Worm (Caenorhabditis elegans) whole organism, early embryonic: ENCODE measurements around the gene Y37E11B.2.

Experiments
- ama-1 ChIP-seq: fragments of 150-350 bp; optimal IDR thresholded peaks from 2 replicates; lab custom pipeline; 2014
- ceh-36 ChIP-seq: sonication (generic microtip); optimal IDR thresholded peaks from 2 replicates; lab custom pipeline; 2016; ENCODE audit warnings: missing genetic modification characterization, inconsistent platforms, missing compliant biosample characterization
- ets-7 ChIP-seq: sonication (generic microtip); optimal IDR thresholded peaks from 2 replicates; lab custom pipeline; 2016; ENCODE audit warnings: missing genotype, missing genetic modification characterization, missing compliant biosample characterization
- flt-1 ChIP-seq: fragments of 200-800 bp; sonication (Bioruptor generic); IDR thresholded peaks from 2 replicates; pipeline ENCODE4 v1.3.6; 2022; ENCODE audit warnings: missing genetic modification characterization, missing compliant biosample characterization
- scrt-1 ChIP-seq: fragments of 200-800 bp; sonication (Bioruptor generic); IDR thresholded peaks from 2 replicates; pipeline ENCODE4 v1.3.6; 2022; ENCODE audit warnings: missing genetic modification characterization, missing compliant biosample characterization
- tra-4 ChIP-seq: sonication (generic microtip); optimal IDR thresholded peaks from 2 replicates; lab custom pipeline; 2017; ENCODE audit warnings: missing genetic modification characterization, missing compliant biosample characterization

DNA sequence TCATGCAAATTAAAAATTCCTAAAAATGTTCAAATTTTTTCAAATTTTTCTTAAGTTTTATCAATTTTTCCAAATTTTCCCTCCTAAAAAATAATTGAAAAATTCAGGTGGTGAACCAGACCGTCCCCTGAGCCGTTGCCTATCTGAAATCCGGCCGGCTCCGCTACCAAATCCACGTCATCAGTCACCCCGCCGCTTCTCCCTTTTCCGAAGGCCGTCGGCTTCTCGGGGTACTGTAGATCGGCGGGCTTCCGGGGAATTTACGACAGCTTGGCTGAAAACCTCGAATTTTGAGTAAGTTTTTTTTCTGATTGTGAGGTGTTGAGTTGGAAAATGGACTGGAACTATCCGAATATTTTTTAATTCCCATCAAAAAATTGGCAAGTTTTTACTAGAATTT, 7.6 kb upstream of the Y37E11B.2 start:
- TF ChIP-seq flt-1 (no peak), tra-4 (tag; lab: Kevin White, UChicago) (no peak), scrt-1 (no peak), ceh-36 (tag; lab: Kevin White, UChicago) (no peak), ama-1 (lab: Kevin White, UChicago) (no peak), ets-7 (no peak)
